Worm (Caenorhabditis elegans) whole organism, late embryonic: Measurements from ENCODE around the gene F49E11.7.

Source experiments
- C08G9.2 ChIP-seq: sonication (generic microtip); optimal IDR thresholded peaks from 2 replicates; lab custom pipeline; 2016; ENCODE audit warnings: mild to moderate bottlenecking, missing genetic modification characterization, moderate library complexity, missing compliant biosample characterization
- F13H6.1 ChIP-seq: sonication (generic microtip); optimal IDR thresholded peaks from 2 replicates; lab custom pipeline; 2016; ENCODE audit warnings: missing genetic modification characterization, missing compliant biosample characterization
- K02D7.2 ChIP-seq: sonication (generic microtip); optimal IDR thresholded peaks from 2 replicates; lab custom pipeline; 2017; ENCODE audit warnings: mild to moderate bottlenecking, missing genetic modification characterization, missing compliant biosample characterization
- ceh-14 ChIP-seq: sonication (generic microtip); optimal IDR thresholded peaks from 2 replicates; lab custom pipeline; 2016; ENCODE audit warnings: missing genotype, missing genetic modification characterization, missing compliant biosample characterization
- ceh-18 ChIP-seq: sonication (generic microtip); optimal IDR thresholded peaks from 2 replicates; lab custom pipeline; 2016; ENCODE audit warnings: missing genetic modification characterization, missing compliant biosample characterization
- ceh-19 ChIP-seq: fragments of 200-800 bp; sonication (Bioruptor generic); optimal IDR thresholded peaks from 2 replicates; lab custom pipeline; 2018; ENCODE audit warnings: mild to moderate bottlenecking, missing genetic modification characterization, missing compliant biosample characterization
- ceh-22 ChIP-seq: sonication (generic microtip); optimal IDR thresholded peaks from 2 replicates; lab custom pipeline; 2017; ENCODE audit warnings: missing biosample characterization, missing genetic modification characterization
- ceh-30 ChIP-seq: fragments of 150-350 bp; optimal IDR thresholded peaks from 2 replicates; lab custom pipeline; 2014; ENCODE audit warnings: missing biosample characterization, missing genetic modification characterization
- ceh-34 ChIP-seq: sonication (generic microtip); optimal IDR thresholded peaks from 2 replicates; lab custom pipeline; 2016; ENCODE audit warnings: mild to moderate bottlenecking, missing genetic modification characterization, missing compliant biosample characterization
- ceh-45 ChIP-seq: fragments of 200-800 bp; sonication (Bioruptor generic); IDR thresholded peaks from 2 replicates; pipeline ENCODE4 v1.3.6; 2022; ENCODE audit warnings: missing genetic modification reagents, missing genetic modification characterization, missing compliant biosample characterization
- ceh-9 ChIP-seq: sonication (generic microtip); optimal IDR thresholded peaks from 2 replicates; lab custom pipeline; 2016; ENCODE audit warnings: mild to moderate bottlenecking, missing genetic modification characterization, inconsistent platforms, missing compliant biosample characterization
- che-1 ChIP-seq: sonication (generic microtip); optimal IDR thresholded peaks from 2 replicates; lab custom pipeline; 2016; ENCODE audit warnings: mild to moderate bottlenecking, missing genetic modification characterization, missing compliant biosample characterization
- dve-1 ChIP-seq: sonication (generic microtip); optimal IDR thresholded peaks from 2 replicates; lab custom pipeline; 2017; ENCODE audit warnings: antibody characterized with exemption, mild to moderate bottlenecking, missing genetic modification characterization, missing compliant biosample characterization
- elt-2 ChIP-seq: sonication (generic microtip); optimal IDR thresholded peaks from 2 replicates; lab custom pipeline; 2016; ENCODE audit warnings: missing genetic modification reagents, missing genetic modification characterization, missing compliant biosample characterization
- ets-4 ChIP-seq: sonication (generic microtip); optimal IDR thresholded peaks from 2 replicates; lab custom pipeline; 2016; ENCODE audit warnings: missing genetic modification characterization, missing compliant biosample characterization
- eyg-1 ChIP-seq: sonication (generic microtip); optimal IDR thresholded peaks from 2 replicates; lab custom pipeline; 2016; ENCODE audit warnings: missing genotype, missing genetic modification characterization, missing compliant biosample characterization
- fax-1 ChIP-seq: sonication (generic microtip); optimal IDR thresholded peaks from 2 replicates; lab custom pipeline; 2016; ENCODE audit warnings: missing genotype, missing genetic modification characterization, missing compliant biosample characterization
- hlh-13 ChIP-seq: fragments of 200-800 bp; sonication (Bioruptor generic); optimal IDR thresholded peaks from 2 replicates; lab custom pipeline; 2018; ENCODE audit warnings: mild to moderate bottlenecking, missing genetic modification characterization, missing compliant biosample characterization
- hlh-15 ChIP-seq: sonication (generic microtip); optimal IDR thresholded peaks from 2 replicates; lab custom pipeline; 2016; ENCODE audit warnings: missing genetic modification characterization, missing compliant biosample characterization
- hlh-30 ChIP-seq: sonication (generic microtip); optimal IDR thresholded peaks from 2 replicates; lab custom pipeline; 2017; ENCODE audit warnings: antibody characterized with exemption, missing genetic modification characterization, missing compliant biosample characterization; ENCODE audit not compliant: insufficient read depth
- hlh-6 ChIP-seq: sonication (generic microtip); optimal IDR thresholded peaks from 2 replicates; lab custom pipeline; 2016; ENCODE audit warnings: missing genotype, missing genetic modification characterization, missing compliant biosample characterization
- hlh-8 ChIP-seq: sonication (generic microtip); optimal IDR thresholded peaks from 2 replicates; lab custom pipeline; 2016; ENCODE audit warnings: missing genotype, missing genetic modification characterization, missing compliant biosample characterization
- lin-11 ChIP-seq: fragments of 200-800 bp; sonication (Bioruptor generic); optimal IDR thresholded peaks from 2 replicates; lab custom pipeline; 2018; ENCODE audit warnings: mild to moderate bottlenecking, missing genetic modification characterization, missing compliant biosample characterization
- madf-2 ChIP-seq: sonication (generic microtip); optimal IDR thresholded peaks from 2 replicates; lab custom pipeline; 2017; ENCODE audit warnings: missing genetic modification characterization, missing compliant biosample characterization
- mec-3 ChIP-seq: sonication (generic microtip); optimal IDR thresholded peaks from 2 replicates; lab custom pipeline; 2016; ENCODE audit warnings: borderline replicate concordance, missing genetic modification characterization, missing compliant biosample characterization
- odd-2 ChIP-seq: sonication (generic microtip); optimal IDR thresholded peaks from 2 replicates; lab custom pipeline; 2017; ENCODE audit warnings: antibody characterized with exemption, mild to moderate bottlenecking, missing genetic modification characterization, missing compliant biosample characterization
- pat-9 ChIP-seq: fragments of 200-800 bp; sonication (Bioruptor generic); optimal IDR thresholded peaks from 2 replicates; lab custom pipeline; 2018; ENCODE audit warnings: mild to moderate bottlenecking, missing genetic modification characterization, moderate library complexity, missing compliant biosample characterization
- pha-2 ChIP-seq: sonication (generic microtip); optimal IDR thresholded peaks from 2 replicates; lab custom pipeline; 2017; ENCODE audit warnings: mild to moderate bottlenecking, missing genetic modification characterization, missing compliant biosample characterization
- pqm-1 ChIP-seq: sonication (generic microtip); optimal IDR thresholded peaks from 2 replicates; lab custom pipeline; 2016; ENCODE audit warnings: missing genetic modification characterization, missing compliant biosample characterization
- pros-1 ChIP-seq: fragments of 150-350 bp; optimal IDR thresholded peaks from 2 replicates; lab custom pipeline; 2014; ENCODE audit warnings: missing biosample characterization, missing genetic modification reagents, missing genetic modification characterization
- rnt-1 ChIP-seq: sonication (generic microtip); optimal IDR thresholded peaks from 2 replicates; lab custom pipeline; 2016; ENCODE audit warnings: missing genetic modification characterization, missing compliant biosample characterization
- sdc-2 ChIP-seq: sonication (generic microtip); optimal IDR thresholded peaks from 2 replicates; lab custom pipeline; 2016; ENCODE audit warnings: missing genotype, missing genetic modification characterization, missing compliant biosample characterization
- sox-2 ChIP-seq: fragments of 200-800 bp; sonication (Bioruptor generic); IDR thresholded peaks from 2 replicates; pipeline ENCODE4 v1.3.6; 2022; ENCODE audit warnings: missing genetic modification reagents, missing genetic modification characterization, missing compliant biosample characterization
- syd-9 ChIP-seq: sonication (generic microtip); optimal IDR thresholded peaks from 2 replicates; lab custom pipeline; 2016; ENCODE audit warnings: mild to moderate bottlenecking, missing genetic modification characterization, moderate library complexity, missing compliant biosample characterization
- tbx-2 ChIP-seq: sonication (generic microtip); optimal IDR thresholded peaks from 2 replicates; lab custom pipeline; 2016; ENCODE audit warnings: missing genetic modification characterization, missing compliant biosample characterization
- tbx-7 ChIP-seq: sonication (generic microtip); optimal IDR thresholded peaks from 2 replicates; lab custom pipeline; 2016; ENCODE audit warnings: missing genotype, missing genetic modification characterization, missing compliant biosample characterization
- unc-3 ChIP-seq, 2 experiments: fragments of 200-800 bp in 1 of 2; sonication (Bioruptor generic) in 1 of 2; sonication (generic microtip) in 1 of 2; conservative IDR thresholded peaks in 1 of 2; optimal IDR thresholded peaks in 1 of 2; 2 replicates each; pipeline versions ENCODE4 v1.3.6 to Lab custom; 2016 to 2022; ENCODE audit warnings: missing compliant biosample characterization in 2 of 2, missing genetic modification characterization in 2 of 2, missing genetic modification reagents in 1 of 2
- zip-5 ChIP-seq: sonication (generic microtip); optimal IDR thresholded peaks from 2 replicates; lab custom pipeline; 2016; ENCODE audit warnings: missing genetic modification characterization, missing compliant biosample characterization
- ztf-16 ChIP-seq: sonication (generic microtip); optimal IDR thresholded peaks from 2 replicates; lab custom pipeline; 2017; ENCODE audit warnings: missing genetic modification characterization, missing compliant biosample characterization

Gene F49E11.7

ce11 chrIV:13051073-13051472 is 1.6 kb upstream of the F49E11.7 start, which contains the start of gene scl-11:
Gene scl-11, plus strand, starts transcription at chrIV:13051373.
- TF ChIP-seq pros-1 (tag; lab: Kevin White, UChicago) (no peak), ceh-45 (no peak), sox-2 (GFP tag; lab: Robert Waterston, UW) (no peak), sdc-2 (tag; lab: Kevin White, UChicago) (no peak), fax-1 (tag; lab: Kevin White, UChicago) (no peak)

DNA sequence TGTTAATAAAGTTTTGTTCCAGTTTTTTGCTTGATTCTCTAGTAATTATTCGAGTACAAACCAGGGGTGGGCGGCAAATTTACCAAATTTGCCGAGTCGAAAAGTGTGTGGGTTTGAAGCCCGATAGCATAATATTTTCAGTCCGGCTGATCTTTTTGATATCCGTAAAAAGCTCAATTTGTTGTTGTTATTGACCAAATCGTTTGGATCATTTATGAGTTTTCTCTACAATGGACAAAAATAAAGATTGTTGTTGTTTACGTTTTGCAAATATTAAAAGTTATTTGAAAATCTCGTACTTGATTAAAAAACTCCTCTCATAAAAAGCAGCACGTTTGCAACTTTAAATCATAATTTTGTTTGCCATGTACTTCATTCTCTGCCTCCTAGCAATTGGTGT is 3.4 kb downstream of the F49E11.7 start, which contains the start of gene scl-1:
Gene scl-1, plus strand, starts transcription at position 301 of the 400 bp plus-strand sequence.
- no peak for TF ChIP-seq hlh-6 (tag; lab: Kevin White, UChicago)
- TF ChIP-seq ceh-22 (tag; lab: Kevin White, UChicago), result no peak
- TF ChIP-seq elt-2 (tag; lab: Kevin White, UChicago), result no peak
- TF ChIP-seq F13H6.1 (tag; lab: Kevin White, UChicago), result no peak
- no peak for TF ChIP-seq ceh-19 (GFP tag; lab: Kevin White, UChicago)
- TF ChIP-seq pat-9 (tag; lab: Kevin White, UChicago), result no peak
- no peak for TF ChIP-seq madf-2 (tag; lab: Kevin White, UChicago)
- TF ChIP-seq rnt-1 (tag; lab: Kevin White, UChicago), result no peak
- TF ChIP-seq syd-9 (tag; lab: Kevin White, UChicago), result no peak
- no peak for TF ChIP-seq lin-11 (tag; lab: Kevin White, UChicago)
- no peak for TF ChIP-seq C08G9.2
- no peak for TF ChIP-seq pqm-1
- TF ChIP-seq hlh-15, result no peak
- no peak for TF ChIP-seq ceh-9 (tag; lab: Kevin White, UChicago)
- TF ChIP-seq hlh-13, result no peak
- TF ChIP-seq sdc-2 (tag; lab: Kevin White, UChicago), result no peak
- no peak for TF ChIP-seq unc-3 (GFP tag; conservative IDR thresholded peaks at IDR 0.05; lab: Robert Waterston, UW)
- TF ChIP-seq unc-3 (tag; optimal IDR thresholded peaks at IDR 0.05; lab: Kevin White, UChicago), result no peak
- TF ChIP-seq ceh-14, result no peak
- TF ChIP-seq, all 69 proteins: peak for 0

DNA sequence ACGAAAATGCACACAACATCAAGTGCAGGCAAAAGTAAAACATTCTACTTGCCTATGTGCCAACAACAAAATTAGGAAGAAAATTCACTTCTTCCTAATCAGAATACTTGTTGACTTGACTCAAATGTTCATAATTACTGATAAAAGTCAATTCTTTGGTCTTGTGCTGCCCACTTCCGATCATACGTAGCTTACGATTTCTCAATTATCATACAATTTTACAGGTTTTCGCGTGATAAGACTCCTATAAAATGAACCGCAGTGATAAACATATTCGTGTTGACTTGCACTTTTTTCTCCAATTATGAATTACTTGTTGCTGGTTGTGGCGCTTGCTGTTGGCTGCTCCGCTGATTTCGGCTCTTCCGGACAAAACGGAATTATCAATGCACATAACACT is 4.8 kb downstream of the F49E11.7 start, which contains the start of gene scl-2:
Gene scl-2, plus strand, starts transcription at position 293 of the 400 bp plus-strand sequence.
- TF ChIP-seq pha-2 (tag; lab: Kevin White, UChicago) (no peak), tbx-7 (tag; lab: Kevin White, UChicago) (no peak), zip-5 (tag; lab: Kevin White, UChicago) (no peak), mec-3 (no peak), ceh-34 (no peak), hlh-6 (tag; lab: Kevin White, UChicago) (no peak), ceh-18 (tag; lab: Kevin White, UChicago) (no peak), hlh-8 (tag; lab: Kevin White, UChicago) (no peak), syd-9 (tag; lab: Kevin White, UChicago) (no peak), pqm-1 (no peak), hlh-30 (tag; lab: Kevin White, UChicago) (no peak), sox-2 (GFP tag; lab: Robert Waterston, UW) (no peak), eyg-1 (tag; lab: Kevin White, UChicago) (no peak), tbx-2 (tag; lab: Kevin White, UChicago) (no peak), ztf-16 (tag; lab: Kevin White, UChicago) (no peak), hlh-15 (no peak), che-1 (tag; lab: Kevin White, UChicago) (no peak), sdc-2 (tag; lab: Kevin White, UChicago) (no peak)
- TF ChIP-seq, all 69 proteins: peak for 0

DNA sequence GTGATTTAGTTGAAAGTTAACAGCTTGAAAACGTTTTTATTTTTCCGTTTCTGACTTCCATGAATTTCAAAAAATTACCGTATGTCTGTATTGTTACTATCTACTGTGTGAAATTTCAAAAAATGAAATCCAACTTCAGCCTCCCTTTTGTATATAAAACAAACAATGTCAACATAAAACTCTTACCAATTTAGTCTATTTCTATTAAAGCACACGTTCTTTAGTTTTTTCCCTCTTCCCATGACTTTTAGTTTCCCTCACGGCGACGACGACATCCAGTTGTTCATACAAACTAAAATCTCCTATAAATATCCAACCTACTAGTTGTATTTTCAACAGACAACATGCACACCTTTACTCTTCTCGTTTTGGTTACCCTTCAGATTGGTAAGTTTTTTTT is 6.6 kb downstream of the F49E11.7 start, which contains the start of gene scl-3:
Gene scl-3, plus strand, starts transcription at position 301 of the 400 bp plus-strand sequence.
- TF ChIP-seq hlh-15 (no peak), rnt-1 (tag; lab: Kevin White, UChicago) (no peak), odd-2 (tag; lab: Kevin White, UChicago) (no peak), eyg-1 (tag; lab: Kevin White, UChicago) (no peak), hlh-30 (tag; lab: Kevin White, UChicago) (no peak), ceh-30 (no peak), ets-4 (tag; lab: Kevin White, UChicago) (no peak), elt-2 (tag; lab: Kevin White, UChicago) (no peak), K02D7.2 (tag; lab: Kevin White, UChicago) (no peak), pros-1 (tag; lab: Kevin White, UChicago) (no peak), hlh-6 (tag; lab: Kevin White, UChicago) (no peak), ceh-22 (tag; lab: Kevin White, UChicago) (no peak), dve-1 (tag; lab: Kevin White, UChicago) (no peak), pqm-1 (no peak), hlh-8 (tag; lab: Kevin White, UChicago) (no peak)
